Worm (Caenorhabditis elegans) whole organism, L2 larva: ENCODE results near the gene him-6.

Experiments used
- C34F6.9 ChIP-seq: fragments of 150-350 bp; optimal IDR thresholded peaks from 2 replicates; lab custom pipeline; 2014; ENCODE audit warnings: missing biosample characterization, missing genetic modification characterization
- F13H6.1 ChIP-seq: sonication (generic microtip); optimal IDR thresholded peaks from 2 replicates; lab custom pipeline; 2016; ENCODE audit warnings: missing genetic modification characterization, missing compliant biosample characterization
- ZK546.5 ChIP-seq: sonication (generic microtip); optimal IDR thresholded peaks from 2 replicates; lab custom pipeline; 2017; ENCODE audit warnings: missing biosample characterization, missing genetic modification characterization
- alr-1 ChIP-seq: fragments of 150-350 bp; optimal IDR thresholded peaks from 2 replicates; lab custom pipeline; 2014; ENCODE audit warnings: missing biosample characterization, missing genetic modification characterization
- aly-2 ChIP-seq: fragments of 150-350 bp; optimal IDR thresholded peaks from 2 replicates; lab custom pipeline; 2014; ENCODE audit warnings: missing biosample characterization, missing genetic modification characterization
- ama-1 ChIP-seq: fragments of 150-350 bp; optimal IDR thresholded peaks from 2 replicates; lab custom pipeline; 2018; ENCODE audit warnings: inconsistent platforms
- ceh-82 ChIP-seq: fragments of 150-350 bp; optimal IDR thresholded peaks from 2 replicates; lab custom pipeline; 2014; ENCODE audit warnings: missing biosample characterization, missing genetic modification characterization
- dmd-4 ChIP-seq: sonication (generic microtip); optimal IDR thresholded peaks from 2 replicates; lab custom pipeline; 2017; ENCODE audit warnings: missing biosample characterization, missing genetic modification characterization
- egl-27 ChIP-seq: sonication (generic microtip); optimal IDR thresholded peaks from 3 replicates; lab custom pipeline; 2017; ENCODE audit warnings: missing biosample characterization, missing genetic modification reagents, missing genetic modification characterization
- elt-1 ChIP-seq: fragments of 150-350 bp; optimal IDR thresholded peaks from 2 replicates; lab custom pipeline; 2014; ENCODE audit warnings: missing biosample characterization, missing genetic modification characterization
- elt-3 ChIP-seq: sonication (generic microtip); optimal IDR thresholded peaks from 2 replicates; lab custom pipeline; 2017; ENCODE audit warnings: missing biosample characterization, missing genetic modification characterization
- lin-11 ChIP-seq: fragments of 150-350 bp; sonication (generic microtip); optimal IDR thresholded peaks from 2 replicates; lab custom pipeline; 2014; ENCODE audit warnings: missing biosample characterization, missing genetic modification characterization, inconsistent platforms, mixed read lengths
- lin-13 ChIP-seq: fragments of 150-350 bp; optimal IDR thresholded peaks from 2 replicates; lab custom pipeline; 2014; ENCODE audit warnings: missing biosample characterization, missing genetic modification reagents, missing genetic modification characterization
- lsy-2 ChIP-seq, 2 experiments: fragments of 150-350 bp in 1 of 2; sonication (generic microtip) in 1 of 2; optimal IDR thresholded peaks; 2 replicates each; lab custom pipeline; 2014 to 2017; ENCODE audit warnings: missing biosample characterization in 2 of 2, missing genetic modification characterization in 2 of 2
- mab-5 ChIP-seq: fragments of 150-350 bp; optimal IDR thresholded peaks from 2 replicates; lab custom pipeline; 2014; ENCODE audit warnings: missing biosample characterization, missing genetic modification characterization
- nhr-21 ChIP-seq: fragments of 150-350 bp; optimal IDR thresholded peaks from 2 replicates; lab custom pipeline; 2014; ENCODE audit warnings: missing biosample characterization, missing genetic modification characterization
- nhr-6 ChIP-seq: fragments of 150-350 bp; optimal IDR thresholded peaks from 2 replicates; lab custom pipeline; 2014; ENCODE audit warnings: missing biosample characterization, missing genetic modification characterization
- nhr-77 ChIP-seq: fragments of 150-350 bp; optimal IDR thresholded peaks from 2 replicates; lab custom pipeline; 2014; ENCODE audit warnings: missing biosample characterization, missing genetic modification characterization
- sma-3 ChIP-seq: sonication (generic microtip); optimal IDR thresholded peaks from 2 replicates; lab custom pipeline; 2016; ENCODE audit warnings: missing genetic modification reagents, missing genetic modification characterization, missing compliant biosample characterization
- unc-55 ChIP-seq: fragments of 150-350 bp; sonication (generic microtip); optimal IDR thresholded peaks from 3 replicates; lab custom pipeline; 2014; ENCODE audit warnings: missing biosample characterization, missing genetic modification reagents, missing genetic modification characterization
- unc-62 ChIP-seq: fragments of 150-350 bp; optimal IDR thresholded peaks from 2 replicates; lab custom pipeline; 2014; ENCODE audit warnings: missing biosample characterization, missing genetic modification reagents, missing genetic modification characterization

Gene him-6

ce11 chrIV:12542011-12542410 lies 51.4 kb downstream of the him-6 start, which contains the start of gene ham-1:
Gene ham-1, plus strand, starts transcription at chrIV:12542183.
- TF ChIP-seq ceh-82 (tag; lab: Kevin White, UChicago): no peak
- no peak for TF ChIP-seq unc-55
- TF ChIP-seq aly-2 (tag; lab: Kevin White, UChicago): no peak
- TF ChIP-seq sma-3 (GFP tag; lab: Kevin White, UChicago): no peak
- no peak for TF ChIP-seq nhr-77
- TF ChIP-seq, all 48 proteins: peak for 0

- TF ChIP-seq F13H6.1 (tag; lab: Kevin White, UChicago): no peak
- no peak for TF ChIP-seq dmd-4 (tag; lab: Kevin White, UChicago)
- no peak for TF ChIP-seq ama-1 (lab: Kevin White, UChicago)
- TF ChIP-seq lin-11 (tag; lab: Kevin White, UChicago): no peak
- no peak for TF ChIP-seq mab-5 (tag; lab: Kevin White, UChicago)
- TF ChIP-seq elt-3 (tag; lab: Kevin White, UChicago): no peak
- TF ChIP-seq lin-13: no peak
- TF ChIP-seq C34F6.9 (tag; lab: Kevin White, UChicago): no peak
- no peak for TF ChIP-seq lsy-2 (tag; optimal IDR thresholded peaks at IDR 0.05; lab: Kevin White, UChicago)
- no peak for TF ChIP-seq ceh-82 (tag; lab: Kevin White, UChicago)
- TF ChIP-seq ZK546.5 (tag; lab: Kevin White, UChicago): no peak
- TF ChIP-seq sma-3 (GFP tag; lab: Kevin White, UChicago): no peak
- TF ChIP-seq nhr-21 (tag; lab: Kevin White, UChicago): no peak
- TF ChIP-seq aly-2 (tag; lab: Kevin White, UChicago): no peak
- TF ChIP-seq elt-1: no peak
- TF ChIP-seq unc-62 (GFP tag; lab: Kevin White, UChicago): no peak
- no peak for TF ChIP-seq egl-27 (tag; lab: Kevin White, UChicago)
- no peak for TF ChIP-seq alr-1 (tag; lab: Kevin White, UChicago)
- TF ChIP-seq nhr-6: no peak
Measured at ce11 chrIV:12544624-12545023, 54.0 kb downstream of the him-6 start.
